Worm (Caenorhabditis elegans) whole organism, L4 larva: ENCODE measurements around the gene R09B5.11.

ENCODE experiments used
- ceh-82 ChIP-seq: sonication (generic microtip); optimal IDR thresholded peaks from 2 replicates; lab custom pipeline; 2017; ENCODE audit warnings: missing biosample characterization, missing genetic modification characterization
- lin-13 ChIP-seq: fragments of 150-350 bp; optimal IDR thresholded peaks from 2 replicates; lab custom pipeline; 2014; ENCODE audit warnings: missing biosample characterization, missing genetic modification reagents, missing genetic modification characterization
- lin-39 ChIP-seq: fragments of 150-350 bp; optimal IDR thresholded peaks from 2 replicates; lab custom pipeline; 2014; ENCODE audit warnings: missing biosample characterization, missing genetic modification reagents, missing genetic modification characterization
- madf-5 ChIP-seq, 2 experiments: fragments of 200-800 bp; sonication (Bioruptor generic); IDR thresholded peaks; 2 replicates each; pipeline ENCODE4 v1.3.6; 2022; ENCODE audit warnings: missing compliant biosample characterization in 2 of 2, missing genetic modification characterization in 2 of 2
- nhr-237 ChIP-seq: sonication (generic microtip); optimal IDR thresholded peaks from 2 replicates; lab custom pipeline; 2017; ENCODE audit warnings: missing biosample characterization, missing genetic modification characterization
- nhr-76 ChIP-seq: fragments of 150-350 bp; optimal IDR thresholded peaks from 2 replicates; lab custom pipeline; 2014; ENCODE audit warnings: missing biosample characterization, missing genetic modification characterization
- unc-39 ChIP-seq: sonication (generic microtip); optimal IDR thresholded peaks from 2 replicates; lab custom pipeline; 2017; ENCODE audit warnings: missing biosample characterization, missing genetic modification characterization

DNA sequence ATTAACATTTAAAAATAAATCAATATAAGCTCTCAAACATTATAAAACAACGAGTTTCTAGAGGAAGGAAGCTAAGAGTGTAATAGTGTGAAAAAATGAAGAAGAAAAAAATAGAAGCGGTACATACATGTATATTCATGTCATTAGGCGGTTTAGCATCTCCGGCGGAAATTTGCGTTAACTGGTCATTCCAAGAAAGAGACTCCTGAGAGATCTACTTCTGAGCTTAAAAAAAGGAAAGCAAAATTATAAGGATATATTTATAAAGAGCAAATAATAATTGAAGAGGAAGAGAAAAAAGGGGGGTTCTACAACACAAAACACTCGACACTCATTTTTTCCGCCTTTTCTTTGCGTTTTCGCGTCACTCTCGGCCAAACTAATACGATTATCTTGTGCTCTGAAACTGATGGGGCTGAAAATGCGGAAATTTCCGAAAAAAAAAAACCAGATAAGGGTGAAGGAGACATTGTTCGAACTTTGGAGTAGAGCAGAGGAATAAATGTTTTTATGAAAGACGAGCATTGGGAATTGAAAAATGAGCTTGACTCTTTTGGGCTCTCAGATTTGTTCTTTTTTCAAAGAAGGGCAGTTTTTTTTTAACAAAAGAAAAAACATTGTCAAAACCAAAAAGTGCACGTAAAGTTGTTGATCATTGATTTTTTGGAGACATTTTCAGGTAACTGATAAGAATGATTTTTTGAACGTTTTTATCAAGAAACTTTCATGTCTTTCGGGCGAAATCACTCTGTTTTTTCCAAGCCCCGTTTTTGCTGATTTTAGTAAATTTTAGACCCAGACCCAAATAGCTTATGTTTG is 24.2 kb upstream of the R09B5.11 start:
- TF ChIP-seq nhr-237 (tag; lab: Kevin White, UChicago) (no peak), unc-39 (no peak), nhr-76 (tag; lab: Kevin White, UChicago) (no peak), lin-39 (no peak), madf-5 (GFP tag; IDR thresholded peaks at IDR 0.05; lab: Robert Waterston, UW) (no peak), ceh-82 (tag; lab: Kevin White, UChicago) (no peak), lin-13 (GFP tag; lab: Kevin White, UChicago) (no peak)
